Worm (Caenorhabditis elegans): ENCODE data around the gene obr-3.

- TF ChIP-seq ceh-82 (tag; optimal IDR thresholded peaks at IDR 0.05) (no peak), unc-39 (tag; optimal IDR thresholded peaks at IDR 0.05) (no peak), zag-1 (tag; optimal IDR thresholded peaks at IDR 0.05) (no peak), nhr-28 (tag; optimal IDR thresholded peaks at IDR 0.05) (no peak), pqm-1 (tag; optimal IDR thresholded peaks at IDR 0.05) (no peak), mml-1 (tag; optimal IDR thresholded peaks at IDR 0.05) (no peak), ama-1 (optimal IDR thresholded peaks at IDR 0.05) (no peak), nhr-76 (tag; optimal IDR thresholded peaks at IDR 0.05) (no peak)
Measured at ce11 chrX:13770508-13770978, 39.1 kb downstream of the obr-3 start, which contains the start of gene nkb-3.
